Worm (Caenorhabditis elegans): ENCODE measurements around the gene nas-23.

Gene nas-23

ce11 chrII:7465519-7465918 lies 28.0 kb downstream of the nas-23 start, which contains the start of gene sro-1:
Gene sro-1 (minus strand): TSS chrII:7465619.
- no peak for TF ChIP-seq elt-3 (tag; optimal IDR thresholded peaks at IDR 0.05)
- no peak for TF ChIP-seq ceh-43 (GFP tag; optimal IDR thresholded peaks at IDR 0.05)
- no peak for TF ChIP-seq zip-8 (tag; optimal IDR thresholded peaks at IDR 0.05)
- TF ChIP-seq mep-1 (tag; optimal IDR thresholded peaks at IDR 0.05), result no peak
- no peak for TF ChIP-seq M03D4.4 (tag; optimal IDR thresholded peaks at IDR 0.05)
- TF ChIP-seq lin-32 (GFP tag; optimal IDR thresholded peaks at IDR 0.05), result no peak
- no peak for TF ChIP-seq unc-39 (tag; optimal IDR thresholded peaks at IDR 0.05)
- no peak for TF ChIP-seq pha-4 (tag; optimal IDR thresholded peaks at IDR 0.05)
- no peak for TF ChIP-seq unc-120 (tag; optimal IDR thresholded peaks at IDR 0.05; ENCODE audit: poor library complexity, severe bottlenecking)
- TF ChIP-seq mls-2 (tag; optimal IDR thresholded peaks at IDR 0.05), result no peak
- TF ChIP-seq nhr-237 (tag; optimal IDR thresholded peaks at IDR 0.05), result no peak
- TF ChIP-seq nhr-76 (tag; optimal IDR thresholded peaks at IDR 0.05), result no peak
- no peak for TF ChIP-seq unc-62 (GFP tag; optimal IDR thresholded peaks at IDR 0.05)
- TF ChIP-seq ceh-39 (tag; optimal IDR thresholded peaks at IDR 0.05), result no peak

ce11 chrII:7459205-7459604 lies 34.3 kb downstream of the nas-23 start, which contains the start of gene D1022.2:
Gene D1022.2 (plus strand): TSS chrII:7459505.
- TF ChIP-seq snpc-4 (tag; optimal IDR thresholded peaks at IDR 0.05), result no peak
- no peak for TF ChIP-seq unc-120 (tag; optimal IDR thresholded peaks at IDR 0.05; ENCODE audit: poor library complexity, severe bottlenecking)
- TF ChIP-seq nhr-237 (tag; optimal IDR thresholded peaks at IDR 0.05), result no peak
- TF ChIP-seq blmp-1 (tag; optimal IDR thresholded peaks at IDR 0.05), result no peak
- no peak for TF ChIP-seq flh-1 (GFP tag; optimal IDR thresholded peaks at IDR 0.05)
- TF ChIP-seq lin-32 (GFP tag; optimal IDR thresholded peaks at IDR 0.05), result no peak
- TF ChIP-seq nhr-12 (tag; optimal IDR thresholded peaks at IDR 0.05), result no peak
- no peak for TF ChIP-seq M03D4.4 (tag; optimal IDR thresholded peaks at IDR 0.05)
- TF ChIP-seq ztf-11 (tag; optimal IDR thresholded peaks at IDR 0.05), result no peak
- TF ChIP-seq unc-39 (tag; optimal IDR thresholded peaks at IDR 0.05), result no peak
- TF ChIP-seq hlh-1 (tag; optimal IDR thresholded peaks at IDR 0.05), result no peak
- no peak for TF ChIP-seq sem-2 (GFP tag; optimal IDR thresholded peaks at IDR 0.05)
- TF ChIP-seq ceh-39 (tag; optimal IDR thresholded peaks at IDR 0.05), result no peak
- no peak for TF ChIP-seq elt-1 (tag; optimal IDR thresholded peaks at IDR 0.05; ENCODE audit: borderline replicate concordance, insufficient read depth)
- TF ChIP-seq drap-1 (GFP tag; optimal IDR thresholded peaks at IDR 0.05), result no peak
- no peak for TF ChIP-seq nhr-28 (tag; optimal IDR thresholded peaks at IDR 0.05)

- no peak for TF ChIP-seq pha-4 (tag; optimal IDR thresholded peaks at IDR 0.05)
- no peak for TF ChIP-seq snpc-4 (tag; optimal IDR thresholded peaks at IDR 0.05)
- TF ChIP-seq lin-13 (tag; optimal IDR thresholded peaks at IDR 0.05), result no peak
- TF ChIP-seq unc-39 (tag; optimal IDR thresholded peaks at IDR 0.05), result no peak
- TF ChIP-seq nhr-2 (tag; optimal IDR thresholded peaks at IDR 0.05), result no peak
- no peak for TF ChIP-seq hlh-1 (tag; optimal IDR thresholded peaks at IDR 0.05)
- no peak for TF ChIP-seq mab-5 (tag; optimal IDR thresholded peaks at IDR 0.05)
Measured at ce11 chrII:7458706-7459105, 34.8 kb downstream of the nas-23 start, which contains the start of gene D1022.5. Gene D1022.5 (minus strand): TSS chrII:7458806.

- TF ChIP-seq elt-3 (tag; optimal IDR thresholded peaks at IDR 0.05) (no peak), snpc-4 (tag; optimal IDR thresholded peaks at IDR 0.05) (no peak), blmp-1 (tag; optimal IDR thresholded peaks at IDR 0.05) (no peak), lin-32 (GFP tag; optimal IDR thresholded peaks at IDR 0.05) (no peak), bed-3 (GFP tag; optimal IDR thresholded peaks at IDR 0.05) (no peak), sem-2 (GFP tag; optimal IDR thresholded peaks at IDR 0.05) (no peak), mep-1 (tag; optimal IDR thresholded peaks at IDR 0.05) (no peak), ceh-43 (GFP tag; optimal IDR thresholded peaks at IDR 0.05) (no peak)
Measured at ce11 chrII:7457210-7457609, 36.3 kb downstream of the nas-23 start, which contains the start of gene D1022.4. Gene D1022.4 (minus strand): TSS chrII:7457292.

- no peak for TF ChIP-seq sem-2 (GFP tag; optimal IDR thresholded peaks at IDR 0.05)
- no peak for TF ChIP-seq hlh-1 (tag; optimal IDR thresholded peaks at IDR 0.05)
- TF ChIP-seq ham-2 (GFP tag; optimal IDR thresholded peaks at IDR 0.05), result no peak
- TF ChIP-seq elt-1 (tag; optimal IDR thresholded peaks at IDR 0.05; ENCODE audit: borderline replicate concordance, insufficient read depth), result no peak
- no peak for TF ChIP-seq pha-4 (tag; optimal IDR thresholded peaks at IDR 0.05)
- no peak for TF ChIP-seq ztf-11 (tag; optimal IDR thresholded peaks at IDR 0.05)
- no peak for TF ChIP-seq nhr-76 (tag; optimal IDR thresholded peaks at IDR 0.05)
- TF ChIP-seq nhr-2 (tag; optimal IDR thresholded peaks at IDR 0.05), result no peak
- TF ChIP-seq mls-2 (tag; optimal IDR thresholded peaks at IDR 0.05), result no peak
- no peak for TF ChIP-seq mep-1 (tag; optimal IDR thresholded peaks at IDR 0.05)
- no peak for TF ChIP-seq mab-5 (tag; optimal IDR thresholded peaks at IDR 0.05)
Measured at ce11 chrII:7456184-7456583, 37.3 kb downstream of the nas-23 start, which contains the start of gene D1022.3. Gene D1022.3 (minus strand): TSS chrII:7456284.

Measured in whole organism, mixed stage, embryonic.